Fruit fly (Drosophila melanogaster) whole organism, embryonic: ENCODE results near the gene Spec2.

Source experiments
- Antp ChIP-seq: fragments of 200-800 bp; sonication (Bioruptor generic); optimal IDR thresholded peaks from 3 replicates; lab custom pipeline; 2016; ENCODE audit warnings: missing biosample characterization, missing genetic modification characterization
- Atf-2 ChIP-seq: fragments of 200-800 bp; sonication (Bioruptor generic); optimal IDR thresholded peaks from 2 replicates; lab custom pipeline; 2016; ENCODE audit warnings: missing biosample characterization, missing genetic modification characterization
- BtbVII ChIP-seq: fragments of 200-800 bp; sonication (Bioruptor generic); optimal IDR thresholded peaks from 3 replicates; lab custom pipeline; 2017; ENCODE audit warnings: missing biosample characterization, mild to moderate bottlenecking, missing genetic modification characterization
- CG10979 ChIP-seq: fragments of 200-800 bp; sonication (Bioruptor generic); optimal IDR thresholded peaks from 2 replicates; lab custom pipeline; 2018; ENCODE audit warnings: missing biosample characterization, mild to moderate bottlenecking, missing genetic modification characterization, moderate library complexity
- CG11696 ChIP-seq: fragments of 200-800 bp; sonication (Bioruptor generic); IDR thresholded peaks from 2 replicates; pipeline ENCODE4 v1.3.6; 2022; ENCODE audit warnings: missing biosample characterization, missing genetic modification characterization
- CG14965 ChIP-seq: fragments of 200-800 bp; sonication (Bioruptor generic); optimal IDR thresholded peaks from 2 replicates; lab custom pipeline; 2016; ENCODE audit warnings: missing biosample characterization, missing genetic modification characterization, borderline replicate concordance
- CG15601 ChIP-seq: fragments of 200-800 bp; sonication (Bioruptor generic); optimal IDR thresholded peaks from 3 replicates; lab custom pipeline; 2019; ENCODE audit warnings: missing biosample characterization, mild to moderate bottlenecking, missing genetic modification characterization, moderate library complexity
- CG15696 ChIP-seq: fragments of 200-800 bp; sonication (Bioruptor generic); optimal IDR thresholded peaks from 2 replicates; lab custom pipeline; 2019; ENCODE audit warnings: missing biosample characterization, mild to moderate bottlenecking, missing genetic modification characterization, moderate library complexity
- CG16813 ChIP-seq: fragments of 200-800 bp; sonication (Bioruptor generic); IDR thresholded peaks from 3 replicates; pipeline ENCODE4 v1.3.6; 2022; ENCODE audit warnings: missing biosample characterization, missing genetic modification characterization; ENCODE audit not compliant: partially characterized antibody
- CG17328 ChIP-seq: fragments of 200-800 bp; sonication (Bioruptor generic); IDR thresholded peaks from 2 replicates; pipeline ENCODE4 v1.3.6; 2022; ENCODE audit warnings: missing biosample characterization, missing genetic modification characterization
- CG2120 ChIP-seq: fragments of 200-800 bp; sonication (Bioruptor generic); optimal IDR thresholded peaks from 3 replicates; lab custom pipeline; 2016; ENCODE audit warnings: missing biosample characterization, missing genetic modification characterization
- CG2678 ChIP-seq: fragments of 200-800 bp; sonication (Bioruptor generic); optimal IDR thresholded peaks from 3 replicates; lab custom pipeline; 2019; ENCODE audit warnings: missing biosample characterization, mild to moderate bottlenecking, missing genetic modification characterization, moderate library complexity
- CG30403 ChIP-seq: fragments of 200-800 bp; sonication (Bioruptor generic); optimal IDR thresholded peaks from 3 replicates; lab custom pipeline; 2016; ENCODE audit warnings: missing biosample characterization, missing genetic modification characterization
- CG43689 ChIP-seq: fragments of 200-800 bp; sonication (Bioruptor generic); IDR thresholded peaks from 2 replicates; pipeline ENCODE4 v1.3.6; 2022; ENCODE audit warnings: missing biosample characterization, missing genetic modification characterization
- CG4404 ChIP-seq: fragments of 200-800 bp; sonication (Bioruptor generic); IDR thresholded peaks from 2 replicates; pipeline ENCODE4 v1.3.6; 2022; ENCODE audit warnings: missing biosample characterization, missing genetic modification characterization
- CG4617 ChIP-seq: fragments of 200-800 bp; sonication (Bioruptor generic); optimal IDR thresholded peaks from 3 replicates; lab custom pipeline; 2016; ENCODE audit warnings: missing biosample characterization, missing genetic modification characterization, borderline replicate concordance
- Dref ChIP-seq: fragments of 200-800 bp; sonication (Bioruptor generic); IDR thresholded peaks from 2 replicates; pipeline ENCODE4 v1.3.6; 2022; ENCODE audit warnings: missing biosample characterization, missing genetic modification characterization
- Drgx ChIP-seq: fragments of 200-800 bp; sonication (Bioruptor generic); IDR thresholded peaks from 2 replicates; pipeline ENCODE4 v1.3.6; 2022; ENCODE audit warnings: missing biosample characterization, missing genetic modification characterization
- HLH54F ChIP-seq: fragments of 200-800 bp; sonication (Bioruptor generic); optimal IDR thresholded peaks from 3 replicates; lab custom pipeline; 2016; ENCODE audit warnings: missing biosample characterization, missing genetic modification characterization
- Hr51 ChIP-seq, 2 experiments: fragments of 200-800 bp; sonication (Bioruptor generic); optimal IDR thresholded peaks; 2 replicates in 1 of 2; 3 replicates in 1 of 2; lab custom pipeline; 2016 to 2018; ENCODE audit warnings: missing biosample characterization in 2 of 2, missing genetic modification characterization in 2 of 2, mild to moderate bottlenecking in 1 of 2, moderate library complexity in 1 of 2
- Mrtf ChIP-seq: fragments of 200-800 bp; sonication (Bioruptor generic); IDR thresholded peaks from 3 replicates; pipeline ENCODE4 v1.3.6; 2022; ENCODE audit warnings: missing biosample characterization, missing genetic modification characterization
- Poxn ChIP-seq: fragments of 200-800 bp; sonication (Bioruptor generic); IDR thresholded peaks from 2 replicates; pipeline ENCODE4 v1.3.6; 2022; ENCODE audit warnings: missing biosample characterization, missing genetic modification characterization
- Sin3A ChIP-seq: fragments of >200 bp; optimal IDR thresholded peaks from 2 replicates; lab custom pipeline; 2018
- Ssrp ChIP-seq: fragments of 200-800 bp; sonication (Bioruptor generic); optimal IDR thresholded peaks from 2 replicates; lab custom pipeline; 2018; ENCODE audit warnings: missing biosample characterization, mild to moderate bottlenecking, missing genetic modification characterization, moderate library complexity
- ac ChIP-seq: fragments of 200-800 bp; sonication (Bioruptor generic); optimal IDR thresholded peaks from 3 replicates; lab custom pipeline; 2017; ENCODE audit warnings: missing biosample characterization, mild to moderate bottlenecking, missing genetic modification characterization
- bbx ChIP-seq: fragments of 200-800 bp; sonication (Bioruptor generic); IDR thresholded peaks from 2 replicates; pipeline ENCODE4 v1.3.6; 2022; ENCODE audit warnings: missing biosample characterization, missing genetic modification characterization; ENCODE audit not compliant: partially characterized antibody
- cato ChIP-seq: fragments of 200-800 bp; sonication (Bioruptor generic); optimal IDR thresholded peaks from 2 replicates; lab custom pipeline; 2016; ENCODE audit warnings: missing biosample characterization, missing genetic modification characterization, borderline replicate concordance
- caup ChIP-seq: fragments of 200-800 bp; sonication (Bioruptor generic); optimal IDR thresholded peaks from 3 replicates; lab custom pipeline; 2017; ENCODE audit warnings: missing biosample characterization, mild to moderate bottlenecking, missing genetic modification characterization, moderate library complexity; ENCODE audit not compliant: severe bottlenecking
- cg ChIP-seq: fragments of 200-800 bp; sonication (Bioruptor generic); optimal IDR thresholded peaks from 3 replicates; lab custom pipeline; 2019; ENCODE audit warnings: missing biosample characterization, mild to moderate bottlenecking, missing genetic modification characterization, moderate library complexity
- chm ChIP-seq: fragments of 200-800 bp; sonication (Bioruptor generic); IDR thresholded peaks from 2 replicates; pipeline ENCODE4 v1.3.6; 2022; ENCODE audit warnings: missing biosample characterization, missing genetic modification characterization
- corto ChIP-seq: fragments of 200-800 bp; sonication (Bioruptor generic); optimal IDR thresholded peaks from 2 replicates; lab custom pipeline; 2016; ENCODE audit warnings: missing biosample characterization, mild to moderate bottlenecking, missing genetic modification characterization, moderate library complexity
- croc ChIP-seq: fragments of 200-800 bp; sonication (Bioruptor generic); conservative IDR thresholded peaks from 3 replicates; pipeline ENCODE4 v1.3.6; 2022; ENCODE audit warnings: missing biosample characterization, missing genetic modification characterization
- dpn ChIP-seq, 2 experiments: fragments of 200-800 bp; sonication (Bioruptor generic); optimal IDR thresholded peaks; 3 replicates each; lab custom pipeline; 2016; ENCODE audit warnings: missing biosample characterization in 2 of 2, missing genetic modification characterization in 2 of 2
- emc ChIP-seq: fragments of 200-800 bp; sonication (Bioruptor generic); optimal IDR thresholded peaks from 2 replicates; lab custom pipeline; 2016; ENCODE audit warnings: missing biosample characterization, missing genetic modification characterization
- ewg ChIP-seq: fragments of 200-800 bp; sonication (Bioruptor generic); optimal IDR thresholded peaks from 3 replicates; lab custom pipeline; 2017; ENCODE audit warnings: mild to moderate bottlenecking, missing biosample characterization, missing genetic modification reagents, missing genetic modification characterization
- ftz-f1 ChIP-seq: fragments of 200-800 bp; sonication (Bioruptor generic); optimal IDR thresholded peaks from 2 replicates; lab custom pipeline; 2016; ENCODE audit warnings: missing biosample characterization, missing genetic modification characterization
- fu2 ChIP-seq: fragments of 200-800 bp; sonication (Bioruptor generic); optimal IDR thresholded peaks from 2 replicates; lab custom pipeline; 2016; ENCODE audit warnings: missing biosample characterization, missing genetic modification characterization
- gce ChIP-seq: fragments of 200-800 bp; sonication (Bioruptor generic); IDR thresholded peaks from 3 replicates; pipeline ENCODE4 v1.3.6; 2022; ENCODE audit warnings: missing biosample characterization, missing genetic modification characterization
- ken ChIP-seq: fragments of 200-800 bp; sonication (Bioruptor generic); IDR thresholded peaks from 3 replicates; pipeline ENCODE4 v1.3.6; 2022; ENCODE audit warnings: missing biosample characterization, missing genetic modification characterization
- klu ChIP-seq: fragments of 200-800 bp; sonication (Bioruptor generic); IDR thresholded peaks from 2 replicates; pipeline ENCODE4 v1.3.6; 2022; ENCODE audit warnings: missing biosample characterization, missing genetic modification characterization
- mam ChIP-seq: fragments of 200-800 bp; sonication (Bioruptor generic); optimal IDR thresholded peaks from 3 replicates; lab custom pipeline; 2016; ENCODE audit warnings: missing biosample characterization, missing genetic modification characterization
- nerfin-2 ChIP-seq: fragments of 200-800 bp; sonication (Bioruptor generic); IDR thresholded peaks from 2 replicates; pipeline ENCODE4 v1.3.6; 2022; ENCODE audit warnings: missing biosample characterization, missing genetic modification characterization; ENCODE audit not compliant: partially characterized antibody
- org-1 ChIP-seq: fragments of 200-800 bp; sonication (Bioruptor generic); optimal IDR thresholded peaks from 2 replicates; lab custom pipeline; 2017; ENCODE audit warnings: missing biosample characterization, missing genetic modification characterization
- pfk ChIP-seq: fragments of 200-800 bp; sonication (Bioruptor generic); optimal IDR thresholded peaks from 2 replicates; lab custom pipeline; 2018; ENCODE audit warnings: missing biosample characterization, mild to moderate bottlenecking, missing genetic modification characterization, moderate library complexity
- row ChIP-seq: fragments of 200-800 bp; sonication (Bioruptor generic); IDR thresholded peaks from 3 replicates; pipeline ENCODE4 v1.3.6; 2022; ENCODE audit warnings: missing biosample characterization, missing genetic modification characterization
- run ChIP-seq: fragments of 200-800 bp; sonication (Bioruptor generic); optimal IDR thresholded peaks from 3 replicates; lab custom pipeline; 2018; ENCODE audit warnings: missing biosample characterization, mild to moderate bottlenecking, missing genetic modification characterization
- sob ChIP-seq: fragments of 200-800 bp; sonication (Bioruptor generic); IDR thresholded peaks from 2 replicates; pipeline ENCODE4 v1.3.6; 2022; ENCODE audit warnings: missing biosample characterization, missing genetic modification characterization
- sr ChIP-seq: fragments of 200-800 bp; sonication (Bioruptor generic); IDR thresholded peaks from 3 replicates; pipeline ENCODE4 v1.3.6; 2022; ENCODE audit warnings: missing biosample characterization, missing genetic modification characterization
- sug ChIP-seq: fragments of 200-800 bp; optimal IDR thresholded peaks from 2 replicates; lab custom pipeline; 2019; ENCODE audit warnings: missing biosample characterization, mild to moderate bottlenecking, missing genetic modification characterization, moderate library complexity
- tin ChIP-seq: fragments of 200-800 bp; sonication (Bioruptor generic); optimal IDR thresholded peaks from 3 replicates; lab custom pipeline; 2016; ENCODE audit warnings: missing biosample characterization, missing genetic modification characterization
- wdn ChIP-seq: fragments of 200-800 bp; sonication (Bioruptor generic); IDR thresholded peaks from 2 replicates; pipeline ENCODE4 v1.3.6; 2022; ENCODE audit warnings: missing biosample characterization, missing genetic modification characterization
- z ChIP-seq: fragments of 200-800 bp; sonication (Bioruptor generic); IDR thresholded peaks from 3 replicates; pipeline ENCODE4 v1.3.6; 2022; ENCODE audit warnings: missing biosample characterization, missing genetic modification characterization

Spec2 gene

dm6 chr3R:5613114-5613443 is 10.8 kb downstream of the Spec2 start, which contains the start of gene Atu (continued):
- TF ChIP-seq croc, result no peak
- no peak for TF ChIP-seq Ssrp (tag; lab: Kevin White, UChicago)
- TF ChIP-seq CG30403 (GFP tag; lab: Kevin White, UChicago), result peak; percentile 54
- no peak for TF ChIP-seq mam (GFP tag; lab: Kevin White, UChicago)
- peak; percentile 28 for TF ChIP-seq CG15601 (tag; lab: Kevin White, UChicago)
- TF ChIP-seq tin (GFP tag; lab: Kevin White, UChicago), result peak; percentile 28
- no peak for TF ChIP-seq wdn (GFP tag; lab: Robert Waterston, UW)
- no peak for TF ChIP-seq org-1 (GFP tag; lab: Kevin White, UChicago)
- TF ChIP-seq bbx, result peak; percentile 83
- no peak for TF ChIP-seq run (tag; lab: Kevin White, UChicago)
- TF ChIP-seq klu, result no peak
- peak; percentile 52 for TF ChIP-seq sob
- TF ChIP-seq CG2120, result peak; percentile 72
- peak; percentile 93 for TF ChIP-seq CG16813 (GFP tag; lab: Robert Waterston, UW)
- TF ChIP-seq sug (tag; lab: Kevin White, UChicago), result peak; percentile 64
- no peak for TF ChIP-seq CG4617 (GFP tag; lab: Kevin White, UChicago)
- TF ChIP-seq Sin3A (lab: Kevin White, UChicago), result peak; percentile 92
- no peak for TF ChIP-seq ftz-f1
- TF ChIP-seq BtbVII (GFP tag; lab: Kevin White, UChicago), result no peak
- peak in 1 of 2 experiments; percentile 3 for TF ChIP-seq Hr51 (GFP tag; optimal IDR thresholded peaks at IDR 0.05; lab: Kevin White, UChicago)
- TF ChIP-seq CG11696, result no peak
- peak; percentile 12 for TF ChIP-seq CG15696
- TF ChIP-seq chm, result no peak
- no peak for TF ChIP-seq CG17328 (GFP tag; lab: Robert Waterston, UW)
- no peak for TF ChIP-seq CG43689
- peak; percentile 87 for TF ChIP-seq cg (GFP tag; lab: Kevin White, UChicago)
- TF ChIP-seq row (GFP tag; lab: Robert Waterston, UW), result peak; percentile 62
- no peak for TF ChIP-seq pfk (GFP tag; lab: Kevin White, UChicago)
- TF ChIP-seq Dref (GFP tag; lab: Robert Waterston, UW), result peak; percentile 86
- TF ChIP-seq Atf-2 (GFP tag; lab: Kevin White, UChicago), result no peak
- no peak for TF ChIP-seq z (GFP tag; lab: Robert Waterston, UW)
- peak; percentile 32 for TF ChIP-seq CG10979 (tag; lab: Kevin White, UChicago)
- TF ChIP-seq sr, result no peak
- peak; percentile 39 for TF ChIP-seq HLH54F (GFP tag; lab: Kevin White, UChicago)
- TF ChIP-seq Drgx (GFP tag; lab: Robert Waterston, UW), result no peak
- peak; percentile 3 for TF ChIP-seq ewg
- TF ChIP-seq CG4404 (GFP tag; lab: Robert Waterston, UW), result no peak
- no peak for TF ChIP-seq fu2 (GFP tag; lab: Kevin White, UChicago)
- TF ChIP-seq Poxn, result no peak
- TF ChIP-seq Mrtf, result no peak
- no peak for TF ChIP-seq emc (GFP tag; lab: Kevin White, UChicago)
- TF ChIP-seq ac (GFP tag; lab: Kevin White, UChicago), result no peak
- TF ChIP-seq caup, result no peak
- TF ChIP-seq Antp, result peak; percentile 47
- no peak for TF ChIP-seq CG14965 (GFP tag; lab: Kevin White, UChicago)
- TF ChIP-seq cato (GFP tag; lab: Kevin White, UChicago), result peak; percentile 12
- peak; percentile 85 for TF ChIP-seq nerfin-2 (GFP tag; lab: Robert Waterston, UW)
- no peak for TF ChIP-seq gce (GFP tag; lab: Robert Waterston, UW)
- TF ChIP-seq ken (GFP tag; lab: Robert Waterston, UW), result no peak
- TF ChIP-seq CG2678, result peak; percentile 38
- peak in 1 of 2 experiments; percentile 16 for TF ChIP-seq dpn (GFP tag; optimal IDR thresholded peaks at IDR 0.05; lab: Kevin White, UChicago)
- TF ChIP-seq corto, result no peak
